Worm (Caenorhabditis elegans) whole organism, young adult: ENCODE results near the gene cnt-2.
A peak's percentile ranks its signal among the peaks of the same experiment; 100 is the strongest.

ENCODE experiments used
- B0019.2 ChIP-seq: fragments of 200-800 bp; sonication (Bioruptor generic); conservative IDR thresholded peaks from 2 replicates; pipeline ENCODE4 v1.3.6; 2022; ENCODE audit warnings: missing genetic modification reagents, missing genetic modification characterization, missing compliant biosample characterization
- B0035.1 ChIP-seq: sonication (generic microtip); optimal IDR thresholded peaks from 2 replicates; lab custom pipeline; 2016; ENCODE audit warnings: missing genetic modification characterization, mild to moderate bottlenecking, missing compliant biosample characterization, missing genotype, missing genetic modification reagents
- F33H1.4 ChIP-seq: fragments of 200-800 bp; sonication (Bioruptor generic); IDR thresholded peaks from 2 replicates; pipeline ENCODE4 v1.3.6; 2022; ENCODE audit warnings: missing genetic modification reagents, missing genetic modification characterization, missing compliant biosample characterization
- F49E8.2 ChIP-seq: sonication (generic microtip); optimal IDR thresholded peaks from 3 replicates; lab custom pipeline; 2017; ENCODE audit warnings: missing genetic modification characterization, mild to moderate bottlenecking, missing compliant biosample characterization, antibody characterized with exemption, moderate library complexity; ENCODE audit not compliant: insufficient read depth
- F52B5.7 ChIP-seq: sonication (generic microtip); optimal IDR thresholded peaks from 2 replicates; lab custom pipeline; 2016; ENCODE audit warnings: mild to moderate bottlenecking, missing genetic modification characterization, missing compliant biosample characterization
- F55B11.4 ChIP-seq: sonication (generic microtip); optimal IDR thresholded peaks from 2 replicates; lab custom pipeline; 2016; ENCODE audit warnings: missing compliant biosample characterization, missing genetic modification characterization, borderline replicate concordance; ENCODE audit not compliant: insufficient read depth
- Y56A3A.18 ChIP-seq: fragments of 200-800 bp; sonication (Bioruptor generic); IDR thresholded peaks from 2 replicates; pipeline ENCODE4 v1.3.6; 2022; ENCODE audit warnings: missing genetic modification reagents, missing genetic modification characterization, missing compliant biosample characterization
- ZK185.1 ChIP-seq: sonication (generic microtip); optimal IDR thresholded peaks from 2 replicates; lab custom pipeline; 2016; ENCODE audit warnings: mild to moderate bottlenecking, missing genetic modification characterization, missing compliant biosample characterization; ENCODE audit not compliant: poor library complexity, severe bottlenecking
- ama-1 ChIP-seq, 3 experiments: fragments of 150-350 bp in 1 of 3; sonication (generic microtip) in 2 of 3; optimal IDR thresholded peaks; 2 replicates each; lab custom pipeline; 2014 to 2018; ENCODE audit warnings: missing biosample characterization in 2 of 3, missing genetic modification characterization in 2 of 3, missing genetic modification reagents in 2 of 3
- aptf-2 ChIP-seq: fragments of 200-800 bp; sonication (Bioruptor generic); conservative IDR thresholded peaks from 2 replicates; pipeline ENCODE4 v1.3.6; 2022; ENCODE audit warnings: missing genetic modification reagents, missing genetic modification characterization, missing compliant biosample characterization
- athp-1 ChIP-seq: sonication (generic microtip); optimal IDR thresholded peaks from 2 replicates; lab custom pipeline; 2017; ENCODE audit warnings: mild to moderate bottlenecking, missing genetic modification characterization, missing compliant biosample characterization
- attf-5 ChIP-seq: fragments of 200-800 bp; sonication (Bioruptor generic); optimal IDR thresholded peaks from 2 replicates; lab custom pipeline; 2018; ENCODE audit warnings: mild to moderate bottlenecking, missing genetic modification characterization, missing compliant biosample characterization
- bed-1 ChIP-seq: fragments of 200-800 bp; sonication (Bioruptor generic); IDR thresholded peaks from 2 replicates; pipeline ENCODE4 v1.3.6; 2022; ENCODE audit warnings: missing genetic modification reagents, missing genetic modification characterization, missing compliant biosample characterization
- ccch-3 ChIP-seq: fragments of 200-800 bp; sonication (Bioruptor generic); optimal IDR thresholded peaks from 2 replicates; lab custom pipeline; 2018; ENCODE audit warnings: mild to moderate bottlenecking, missing genetic modification characterization, missing compliant biosample characterization
- cebp-1 ChIP-seq, 2 experiments: fragments of 200-800 bp in 1 of 2; sonication (Bioruptor generic) in 1 of 2; sonication (generic microtip) in 1 of 2; IDR thresholded peaks in 1 of 2; optimal IDR thresholded peaks in 1 of 2; 2 replicates each; pipeline versions ENCODE4 v1.3.6 to Lab custom; 2017 to 2022; ENCODE audit warnings: missing compliant biosample characterization in 2 of 2, missing genetic modification characterization in 2 of 2, mild to moderate bottlenecking in 1 of 2, missing genetic modification reagents in 1 of 2, moderate library complexity in 1 of 2
- ceh-91 ChIP-seq: fragments of 200-800 bp; sonication (Bioruptor generic); IDR thresholded peaks from 2 replicates; pipeline ENCODE4 v1.3.6; 2022; ENCODE audit warnings: missing genetic modification reagents, missing genetic modification characterization, missing compliant biosample characterization
- dpff-1 ChIP-seq: sonication (generic microtip); optimal IDR thresholded peaks from 2 replicates; lab custom pipeline; 2017; ENCODE audit warnings: mild to moderate bottlenecking, missing genetic modification characterization, missing compliant biosample characterization
- egrh-3 ChIP-seq: fragments of 200-800 bp; sonication (Bioruptor generic); IDR thresholded peaks from 2 replicates; pipeline ENCODE4 v1.3.6; 2022; ENCODE audit warnings: missing genetic modification reagents, missing genetic modification characterization, missing compliant biosample characterization
- gei-17 ChIP-seq: fragments of 200-800 bp; sonication (Bioruptor generic); optimal IDR thresholded peaks from 2 replicates; lab custom pipeline; 2018; ENCODE audit warnings: mild to moderate bottlenecking, missing genetic modification characterization, missing compliant biosample characterization
- him-1 ChIP-seq: sonication (generic microtip); optimal IDR thresholded peaks from 2 replicates; lab custom pipeline; 2016; ENCODE audit warnings: missing genotype, missing genetic modification reagents, missing genetic modification characterization, missing compliant biosample characterization
- hlh-12 ChIP-seq: sonication (generic microtip); optimal IDR thresholded peaks from 2 replicates; lab custom pipeline; 2016; ENCODE audit warnings: missing genetic modification characterization, missing compliant biosample characterization
- hmg-20 ChIP-seq: fragments of 200-800 bp; sonication (Bioruptor generic); IDR thresholded peaks from 2 replicates; pipeline ENCODE4 v1.3.6; 2022; ENCODE audit warnings: missing genetic modification reagents, missing genetic modification characterization, missing compliant biosample characterization
- hrde-1 ChIP-seq: sonication (generic microtip); optimal IDR thresholded peaks from 2 replicates; lab custom pipeline; 2016; ENCODE audit warnings: missing genetic modification characterization, mild to moderate bottlenecking, missing compliant biosample characterization, moderate library complexity, missing genotype, missing genetic modification reagents, borderline replicate concordance
- let-526 ChIP-seq: fragments of 200-800 bp; sonication (Bioruptor generic); IDR thresholded peaks from 2 replicates; pipeline ENCODE4 v1.3.6; 2022; ENCODE audit warnings: missing genetic modification reagents, missing genetic modification characterization, missing compliant biosample characterization
- lin-35 ChIP-seq, 3 experiments: fragments of 150-350 bp in 2 of 3; sonication (generic microtip) in 1 of 3; optimal IDR thresholded peaks; 2 replicates each; lab custom pipeline; 2014 to 2018; ENCODE audit warnings: missing biosample characterization in 3 of 3, missing genetic modification characterization in 3 of 3, missing genetic modification reagents in 3 of 3
- lin-40 ChIP-seq: sonication (generic microtip); optimal IDR thresholded peaks from 2 replicates; lab custom pipeline; 2016; ENCODE audit warnings: missing genetic modification characterization, mild to moderate bottlenecking, missing compliant biosample characterization, missing genotype, missing genetic modification reagents
- lin-54 ChIP-seq: fragments of 200-800 bp; sonication (Bioruptor generic); optimal IDR thresholded peaks from 2 replicates; lab custom pipeline; 2018; ENCODE audit warnings: mild to moderate bottlenecking, missing genetic modification characterization, missing compliant biosample characterization
- lsy-27 ChIP-seq: sonication (generic microtip); optimal IDR thresholded peaks from 2 replicates; lab custom pipeline; 2017; ENCODE audit warnings: missing genetic modification characterization, mild to moderate bottlenecking, missing compliant biosample characterization, antibody characterized with exemption, missing genotype, borderline replicate concordance; ENCODE audit not compliant: insufficient read depth
- madf-10 ChIP-seq: sonication (generic microtip); optimal IDR thresholded peaks from 2 replicates; lab custom pipeline; 2016; ENCODE audit warnings: mild to moderate bottlenecking, missing genetic modification characterization, missing compliant biosample characterization
- madf-6 ChIP-seq: fragments of 200-800 bp; sonication (Bioruptor generic); IDR thresholded peaks from 2 replicates; pipeline ENCODE4 v1.3.6; 2022; ENCODE audit warnings: missing genetic modification reagents, missing genetic modification characterization, missing compliant biosample characterization
- mel-28 ChIP-seq: sonication (generic microtip); optimal IDR thresholded peaks from 2 replicates; lab custom pipeline; 2016; ENCODE audit warnings: borderline replicate concordance, mild to moderate bottlenecking, missing genetic modification characterization, missing compliant biosample characterization
- nfya-1 ChIP-seq: sonication (generic microtip); optimal IDR thresholded peaks from 2 replicates; lab custom pipeline; 2017; ENCODE audit warnings: antibody characterized with exemption, missing compliant biosample characterization, missing genetic modification characterization, borderline replicate concordance; ENCODE audit not compliant: insufficient read depth
- nfya-2 ChIP-seq: fragments of 200-800 bp; sonication (Bioruptor generic); IDR thresholded peaks from 2 replicates; pipeline ENCODE4 v1.3.6; 2022; ENCODE audit warnings: missing genetic modification reagents, missing genetic modification characterization, missing compliant biosample characterization
- rcor-1 ChIP-seq: fragments of 200-800 bp; sonication (Bioruptor generic); IDR thresholded peaks from 2 replicates; pipeline ENCODE4 v1.3.6; 2022; ENCODE audit warnings: missing genetic modification reagents, missing genetic modification characterization, missing compliant biosample characterization
- snpc-1.3 ChIP-seq: sonication (generic microtip); optimal IDR thresholded peaks from 2 replicates; lab custom pipeline; 2017; ENCODE audit warnings: missing genetic modification characterization, mild to moderate bottlenecking, missing compliant biosample characterization, antibody characterized with exemption, moderate library complexity, missing genotype, missing genetic modification reagents; ENCODE audit not compliant: insufficient read depth
- snpc-4 ChIP-seq, 5 experiments: fragments of 150-350 bp in 1 of 5; sonication (generic microtip) in 4 of 5; optimal IDR thresholded peaks; 2 replicates each; lab custom pipeline; 2014 to 2018; ENCODE audit warnings: missing genetic modification characterization in 5 of 5, missing biosample characterization in 3 of 5, antibody characterized with exemption in 2 of 5, mild to moderate bottlenecking in 2 of 5, missing compliant biosample characterization in 2 of 5, missing genotype in 2 of 5, moderate library complexity in 2 of 5, missing genetic modification reagents in 1 of 5
- tbp1 ChIP-seq: fragments of 200-800 bp; sonication (Bioruptor generic); optimal IDR thresholded peaks from 2 replicates; lab custom pipeline; 2018; ENCODE audit warnings: mild to moderate bottlenecking, missing genetic modification characterization, missing compliant biosample characterization
- tbx-9 ChIP-seq: sonication (generic microtip); optimal IDR thresholded peaks from 2 replicates; lab custom pipeline; 2016; ENCODE audit warnings: borderline replicate concordance, missing genetic modification characterization, inconsistent platforms, missing compliant biosample characterization
- tlf-1 ChIP-seq: fragments of 200-800 bp; sonication (Bioruptor generic); optimal IDR thresholded peaks from 2 replicates; lab custom pipeline; 2018; ENCODE audit warnings: mild to moderate bottlenecking, missing genetic modification characterization, missing compliant biosample characterization
- zfh-2 ChIP-seq: fragments of 200-800 bp; sonication (Bioruptor generic); conservative IDR thresholded peaks from 2 replicates; pipeline ENCODE4 v1.3.6; 2022; ENCODE audit warnings: missing genetic modification reagents, missing genetic modification characterization, missing compliant biosample characterization
- ztf-28 ChIP-seq: fragments of 200-800 bp; sonication (Bioruptor generic); IDR thresholded peaks from 2 replicates; pipeline ENCODE4 v1.3.6; 2022; ENCODE audit warnings: missing genetic modification reagents, missing genetic modification characterization, missing compliant biosample characterization
- ztf-3 ChIP-seq: fragments of 200-800 bp; sonication (Bioruptor generic); optimal IDR thresholded peaks from 2 replicates; lab custom pipeline; 2018; ENCODE audit warnings: mild to moderate bottlenecking, missing genetic modification characterization, missing compliant biosample characterization
- ztf-6 ChIP-seq: fragments of 200-800 bp; sonication (Bioruptor generic); IDR thresholded peaks from 2 replicates; pipeline ENCODE4 v1.3.6; 2022; ENCODE audit warnings: missing genetic modification reagents, missing genetic modification characterization, missing compliant biosample characterization

Gene cnt-2

DNA sequence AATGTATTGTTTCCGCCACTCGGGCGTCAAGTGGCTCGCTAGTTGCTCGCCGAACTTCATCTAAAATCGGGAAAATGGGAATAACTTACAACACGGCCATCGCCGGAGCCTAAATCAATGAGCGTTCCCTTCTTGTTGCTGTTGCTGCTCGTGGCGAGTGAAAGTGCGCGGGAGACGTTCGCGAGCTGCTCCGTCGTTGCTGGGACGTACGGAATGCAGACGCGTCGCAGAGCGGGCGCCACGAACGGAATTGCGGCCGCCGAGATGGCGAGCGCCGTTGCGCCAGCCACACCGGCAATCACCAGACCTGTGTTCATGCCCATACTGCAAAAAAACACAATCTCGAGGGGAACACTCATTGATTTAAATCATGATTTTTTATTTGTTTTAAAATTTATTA lies 51.7 kb downstream of the cnt-2 start (continued):
- no peak for TF ChIP-seq snpc-4 (GFP tag; optimal IDR thresholded peaks at IDR 0.05; lab: Kevin White, UChicago)
- TF ChIP-seq snpc-4 (tag; optimal IDR thresholded peaks at IDR 0.05; lab: Kevin White, UChicago): no peak
- no peak for TF ChIP-seq madf-10 (tag; lab: Kevin White, UChicago)
- TF ChIP-seq madf-6 (GFP tag; lab: Robert Waterston, UW): peak; percentile 21; the same call in 1 of the 2 replicates
- no peak for TF ChIP-seq B0019.2
- TF ChIP-seq F33H1.4: no peak
- no peak for TF ChIP-seq snpc-1.3 (tag; lab: Kevin White, UChicago)
- no peak for TF ChIP-seq attf-5 (GFP tag; lab: Kevin White, UChicago)
- TF ChIP-seq aptf-2 (GFP tag; lab: Robert Waterston, UW): 0 out of 2 replicates have a peak, but pooled peaks have one; percentile 16
- TF ChIP-seq zfh-2 (GFP tag; lab: Robert Waterston, UW): peak; percentile 84
- TF ChIP-seq F55B11.4 (tag; lab: Kevin White, UChicago): no peak
- TF ChIP-seq rcor-1 (GFP tag; lab: Robert Waterston, UW): no peak
- TF ChIP-seq F52B5.7 (tag; lab: Kevin White, UChicago): no peak
- TF ChIP-seq dpff-1: no peak
- TF ChIP-seq tlf-1 (GFP tag; lab: Kevin White, UChicago): no peak
- TF ChIP-seq gei-17 (GFP tag; lab: Kevin White, UChicago): no peak
- no peak for TF ChIP-seq lin-35 (GFP tag; optimal IDR thresholded peaks at IDR 0.05; lab: Kevin White, UChicago)
- no peak for TF ChIP-seq F49E8.2 (tag; lab: Kevin White, UChicago)
- TF ChIP-seq ceh-91 (GFP tag; lab: Robert Waterston, UW): 0 out of 2 replicates have a peak, but pooled peaks have one; percentile 26
- TF ChIP-seq tbx-9 (tag; lab: Kevin White, UChicago): no peak
- TF ChIP-seq nfya-1 (tag; lab: Kevin White, UChicago): no peak

- TF ChIP-seq hlh-12 (no peak), mel-28 (tag; lab: Kevin White, UChicago) (no peak), ZK185.1 (tag; lab: Kevin White, UChicago) (peak; percentile 79), ccch-3 (GFP tag; lab: Kevin White, UChicago) (no peak), ztf-3 (GFP tag; lab: Kevin White, UChicago) (no peak), let-526 (GFP tag; lab: Robert Waterston, UW) (no peak), cebp-1 (GFP tag; IDR thresholded peaks at IDR 0.05; lab: Robert Waterston, UW) (no peak), cebp-1 (tag; optimal IDR thresholded peaks at IDR 0.05; lab: Kevin White, UChicago) (peak; percentile 83), aptf-2 (GFP tag; lab: Robert Waterston, UW) (no peak), athp-1 (tag; lab: Kevin White, UChicago) (no peak), ztf-6 (peak; percentile 50; the same call in 1 of the 2 replicates), lsy-27 (tag; lab: Kevin White, UChicago) (no peak), him-1 (tag; lab: Kevin White, UChicago) (peak; percentile 73), lin-54 (GFP tag; lab: Kevin White, UChicago) (peak; percentile 80), ama-1 (optimal IDR thresholded peaks at IDR 0.05; lab: Kevin White, UChicago) (no peak), ama-1 (GFP tag; optimal IDR thresholded peaks at IDR 0.05; lab: Kevin White, UChicago) (no peak), nfya-2 (GFP tag; lab: Robert Waterston, UW) (no peak), Y56A3A.18 (GFP tag; lab: Robert Waterston, UW) (0 out of 2 replicates have a peak, but pooled peaks have one; percentile 14), gei-17 (GFP tag; lab: Kevin White, UChicago) (no peak), B0035.1 (tag; lab: Kevin White, UChicago) (no peak), hmg-20 (GFP tag; lab: Robert Waterston, UW) (peak; percentile 74), egrh-3 (GFP tag; lab: Robert Waterston, UW) (no peak), tbx-9 (tag; lab: Kevin White, UChicago) (no peak), hrde-1 (tag; lab: Kevin White, UChicago) (no peak), tbp1 (peak; percentile 59), lin-40 (tag; lab: Kevin White, UChicago) (peak; percentile 80), ztf-28 (GFP tag; lab: Robert Waterston, UW) (no peak), bed-1 (GFP tag; lab: Robert Waterston, UW) (no peak)
These were observed 52.2 kb downstream of the cnt-2 start, which contains the start of the genes Y39A1A.21 and Y39A1A.22 for ce11 chrIII:10706972-10707438. TSS of gene Y39A1A.21 (minus strand) at chrIII:10707022. TSS of gene Y39A1A.22 (minus strand) at chrIII:10707028.
